Fruit fly (Drosophila melanogaster): Measurements from ENCODE around the gene CG8475.
A peak's percentile ranks its signal among the peaks of the same experiment; 100 is the strongest.

Gene CG8475

dm6 chr2L:8163588-8164166 lies 33.0 kb downstream of the CG8475 start (continued):
- TF ChIP-seq CG14441 (GFP tag; IDR thresholded peaks at IDR 0.05), result no peak
- peak; percentile 37 for TF ChIP-seq run (tag; optimal IDR thresholded peaks at IDR 0.05)
- peak; percentile 46 for TF ChIP-seq exex (tag; optimal IDR thresholded peaks at IDR 0.05)
- TF ChIP-seq lab (GFP tag; optimal IDR thresholded peaks at IDR 0.05), result peak; percentile 3
- peak; percentile 9 for TF ChIP-seq CG6813 (GFP tag; optimal IDR thresholded peaks at IDR 0.05)
- peak; percentile 72 for TF ChIP-seq crol (GFP tag; IDR thresholded peaks at IDR 0.05)
- no peak for TF ChIP-seq psq (GFP tag; optimal IDR thresholded peaks at IDR 0.05)
- peak; percentile 53 for TF ChIP-seq kni (GFP tag; optimal IDR thresholded peaks at IDR 0.05)
- peak; percentile 29 for TF ChIP-seq Kr (GFP tag; optimal IDR thresholded peaks at IDR 0.05)
- TF ChIP-seq CG12769 (tag; optimal IDR thresholded peaks at IDR 0.05), result peak; percentile 70
- no peak for TF ChIP-seq jigr1 (GFP tag; IDR thresholded peaks at IDR 0.05)
- 0 out of 4 replicates have a peak, but pooled peaks have one; percentile 50 for TF ChIP-seq chinmo (GFP tag; IDR thresholded peaks at IDR 0.05; ENCODE audit: partially characterized antibody)
- peak; percentile 7 for TF ChIP-seq oc (tag; optimal IDR thresholded peaks at IDR 0.05)
- 0 out of 2 replicates have a peak, but pooled peaks have one; percentile 45 for TF ChIP-seq sens-2 (GFP tag; IDR thresholded peaks at IDR 0.05)
- no peak for TF ChIP-seq CG10147 (GFP tag; optimal IDR thresholded peaks at IDR 0.05)
- TF ChIP-seq sd (tag; optimal IDR thresholded peaks at IDR 0.05), result peak; percentile 18
- TF ChIP-seq kay (GFP tag; optimal IDR thresholded peaks at IDR 0.05), result no peak
- no peak for TF ChIP-seq danr (GFP tag; IDR thresholded peaks at IDR 0.05)
- peak; percentile 33 for TF ChIP-seq Vsx1 (GFP tag; optimal IDR thresholded peaks at IDR 0.05)
- 0 out of 3 replicates have a peak, but pooled peaks have one; percentile 8 for TF ChIP-seq CG2199 (GFP tag; IDR thresholded peaks at IDR 0.05)
- TF ChIP-seq H2.0 (GFP tag; IDR thresholded peaks at IDR 0.05), result 0 out of 2 replicates have a peak, but pooled peaks have one; percentile 1
- peak; percentile 21 for TF ChIP-seq grn (GFP tag; optimal IDR thresholded peaks at IDR 0.05)
- peak in 1 of 2 experiments; percentile 53 for TF ChIP-seq Eip74EF (GFP tag; optimal IDR thresholded peaks at IDR 0.05)
- TF ChIP-seq ac (GFP tag; optimal IDR thresholded peaks at IDR 0.05), result peak; percentile 22
- TF ChIP-seq CG14014 (GFP tag; IDR thresholded peaks at IDR 0.05), result no peak
- peak; percentile 4; the same call in 1 of the 3 replicates for TF ChIP-seq otp (GFP tag; IDR thresholded peaks at IDR 0.05)
- TF ChIP-seq Med (GFP tag), result peak; percentile 76
- peak; percentile 4 for TF ChIP-seq caup (GFP tag; optimal IDR thresholded peaks at IDR 0.05; ENCODE audit: severe bottlenecking)
- no peak for TF ChIP-seq CG17328 (GFP tag; IDR thresholded peaks at IDR 0.05)
- TF ChIP-seq ara (GFP tag; IDR thresholded peaks at IDR 0.05), result peak; percentile 13; the same call in 1 of the 2 replicates
- no peak for TF ChIP-seq Abd-B (GFP tag; optimal IDR thresholded peaks at IDR 0.05)

- no peak for TF ChIP-seq CG30020 (tag; optimal IDR thresholded peaks at IDR 0.05)
- no peak for TF ChIP-seq CG8388 (GFP tag; optimal IDR thresholded peaks at IDR 0.05)
- no peak for TF ChIP-seq zen2 (GFP tag; IDR thresholded peaks at IDR 0.05; ENCODE audit: partially characterized antibody)
- no peak for TF ChIP-seq CG8359 (GFP tag; optimal IDR thresholded peaks at IDR 0.05; ENCODE audit: borderline replicate concordance)
- no peak for TF ChIP-seq Lhr (GFP tag; optimal IDR thresholded peaks at IDR 0.05)
- TF ChIP-seq CG9437 (GFP tag; optimal IDR thresholded peaks at IDR 0.05), result no peak
- TF ChIP-seq CG17612 (GFP tag; IDR thresholded peaks at IDR 0.05), result no peak
- no peak for TF ChIP-seq trem (tag; optimal IDR thresholded peaks at IDR 0.05)
- no peak for TF ChIP-seq CG16815 (GFP tag; optimal IDR thresholded peaks at IDR 0.05)
- no peak for TF ChIP-seq ranshi (GFP tag; IDR thresholded peaks at IDR 0.05)
- TF ChIP-seq nom (GFP tag; optimal IDR thresholded peaks at IDR 0.05), result no peak
- no peak for TF ChIP-seq CG4820 (GFP tag; optimal IDR thresholded peaks at IDR 0.05)
- TF ChIP-seq CG9817 (tag; optimal IDR thresholded peaks at IDR 0.05), result no peak
- no peak for TF ChIP-seq CG33213 (GFP tag; optimal IDR thresholded peaks at IDR 0.05)
- TF ChIP-seq peb (GFP tag; IDR thresholded peaks at IDR 0.05), result no peak
- no peak for TF ChIP-seq ems (GFP tag; optimal IDR thresholded peaks at IDR 0.05)
- TF ChIP-seq CG1832 (GFP tag; optimal IDR thresholded peaks at IDR 0.05), result no peak
- no peak for TF ChIP-seq NFAT (GFP tag; IDR thresholded peaks at IDR 0.05)
- TF ChIP-seq CG10565 (GFP tag; optimal IDR thresholded peaks at IDR 0.05), result no peak
- TF ChIP-seq CG4424 (GFP tag; optimal IDR thresholded peaks at IDR 0.05), result no peak
Measured at dm6 chr2L:8163025-8163351, 33.7 kb downstream of the CG8475 start, which contains the start of gene Piezo. Piezo (plus strand) TSS chr2L:8163073.
